Fruit fly (Drosophila melanogaster): ENCODE measurements around the gene CG43155.

Gene CG43155

DNA sequence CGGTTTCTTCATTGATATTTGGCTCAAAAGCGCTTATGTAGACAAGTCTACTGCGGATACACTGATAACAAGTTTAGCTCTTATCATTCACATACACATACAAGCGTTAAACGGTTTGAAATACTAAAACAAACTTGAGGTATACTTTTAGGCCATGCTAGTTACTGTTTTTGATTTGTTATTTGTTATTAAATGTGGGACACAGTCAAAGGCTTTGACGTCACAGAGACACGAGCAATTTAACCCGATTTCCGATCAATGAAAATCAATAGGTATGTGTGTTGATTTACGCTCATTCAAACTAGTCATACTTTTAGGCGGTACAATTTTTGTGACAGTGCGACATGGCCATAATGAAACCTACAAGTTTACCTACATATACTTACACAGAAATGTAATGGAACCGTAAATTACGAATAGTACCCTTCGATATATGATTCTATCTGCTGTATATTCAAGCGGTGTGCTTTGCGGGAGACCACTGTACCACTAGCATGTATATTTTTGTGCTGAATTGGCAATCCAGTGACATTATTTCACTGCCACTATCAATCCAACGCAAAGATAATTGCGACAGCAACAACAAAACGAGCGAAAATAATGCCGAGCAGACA, 12.7 kb upstream of the CG43155 start (continued):
- TF ChIP-seq HmgD (GFP tag; optimal IDR thresholded peaks at IDR 0.05) (peak; percentile 9), CG12659 (GFP tag; optimal IDR thresholded peaks at IDR 0.05) (peak; percentile 84), kni (GFP tag; optimal IDR thresholded peaks at IDR 0.05) (no peak), D (optimal IDR thresholded peaks at IDR 0.05) (no peak), D (GFP tag; optimal IDR thresholded peaks at IDR 0.05) (peak; percentile 12), pb (GFP tag; optimal IDR thresholded peaks at IDR 0.05) (peak; percentile 63), CG15514 (GFP tag; optimal IDR thresholded peaks at IDR 0.05) (peak; percentile 74), CG13894 (tag; optimal IDR thresholded peaks at IDR 0.05) (peak; percentile 86), gce (GFP tag; IDR thresholded peaks at IDR 0.05) (peak; percentile 56; the same call in 1 of the 3 replicates), pzg (GFP tag; optimal IDR thresholded peaks at IDR 0.05) (peak; percentile 22), CG12219 (GFP tag; optimal IDR thresholded peaks at IDR 0.05) (peak; percentile 58), knrl (GFP tag; IDR thresholded peaks at IDR 0.05; ENCODE audit: partially characterized antibody) (no peak), sob (GFP tag; IDR thresholded peaks at IDR 0.05) (peak; percentile 89), eve (GFP tag; optimal IDR thresholded peaks at IDR 0.05) (no peak), CG14860 (GFP tag; IDR thresholded peaks at IDR 0.05; ENCODE audit: partially characterized antibody) (no peak), CG32772 (GFP tag; IDR thresholded peaks at IDR 0.05) (peak; percentile 77), onecut (GFP tag; IDR thresholded peaks at IDR 0.05) (peak; percentile 59), fd3F (GFP tag; optimal IDR thresholded peaks at IDR 0.05) (peak; percentile 75), fru (optimal IDR thresholded peaks at IDR 0.05) (no peak), CG3407 (GFP tag; optimal IDR thresholded peaks at IDR 0.05) (no peak), inv (GFP tag; IDR thresholded peaks at IDR 0.05; ENCODE audit: partially characterized antibody) (no peak), CG4404 (GFP tag; IDR thresholded peaks at IDR 0.05) (peak; percentile 63), mirr (GFP tag; optimal IDR thresholded peaks at IDR 0.05) (peak; percentile 85), CG14710 (tag; optimal IDR thresholded peaks at IDR 0.05) (no peak), Dfd (GFP tag; optimal IDR thresholded peaks at IDR 0.05) (no peak), Sox100B (GFP tag; optimal IDR thresholded peaks at IDR 0.05) (peak; percentile 22), BEAF-32 (GFP tag; optimal IDR thresholded peaks at IDR 0.05) (no peak), CG7745 (tag; optimal IDR thresholded peaks at IDR 0.05) (no peak), CG4707 (GFP tag; optimal IDR thresholded peaks at IDR 0.05) (no peak), phol (tag; optimal IDR thresholded peaks at IDR 0.05) (peak; percentile 43), pho (GFP tag; optimal IDR thresholded peaks at IDR 0.05) (peak; percentile 84), CG9932 (GFP tag; IDR thresholded peaks at IDR 0.05) (peak; percentile 95), CG2202 (tag; optimal IDR thresholded peaks at IDR 0.05) (no peak), chif (GFP tag; optimal IDR thresholded peaks at IDR 0.05) (peak; percentile 49 to 72), yki (optimal IDR thresholded peaks at IDR 0.05) (no peak), jumu (GFP tag; optimal IDR thresholded peaks at IDR 0.05) (no peak), CG11085 (GFP tag; IDR thresholded peaks at IDR 0.05) (peak; percentile 86), oc (tag; optimal IDR thresholded peaks at IDR 0.05) (no peak), CHES-1-like (GFP tag; optimal IDR thresholded peaks at IDR 0.05) (peak; percentile 79), chn (GFP tag; optimal IDR thresholded peaks at IDR 0.05) (peak; percentile 47), C15 (GFP tag; IDR thresholded peaks at IDR 0.05) (peak; percentile 76; the same call in 2 of the 3 replicates), CG4424 (GFP tag; optimal IDR thresholded peaks at IDR 0.05) (peak; percentile 59), lola (GFP tag; optimal IDR thresholded peaks at IDR 0.05) (no peak), CG18619 (GFP tag; optimal IDR thresholded peaks at IDR 0.05) (peak; percentile 78), chinmo (GFP tag; IDR thresholded peaks at IDR 0.05; ENCODE audit: partially characterized antibody) (0 out of 4 replicates have a peak, but pooled peaks have one; percentile 57), run (tag; optimal IDR thresholded peaks at IDR 0.05) (no peak), Dip2 (GFP tag; IDR thresholded peaks at IDR 0.05) (no peak), Usf (GFP tag; optimal IDR thresholded peaks at IDR 0.05) (peak; percentile 73), NK7.1 (GFP tag; optimal IDR thresholded peaks at IDR 0.05) (peak; percentile 68), CG1603 (tag; optimal IDR thresholded peaks at IDR 0.05) (peak; percentile 72)
